Fruit fly (Drosophila melanogaster) whole organism, pupa: ENCODE measurements around the gene p130CAS.

Experiments used
- CG4496 ChIP-seq: fragments of 200-800 bp; sonication (Bioruptor generic); IDR thresholded peaks from 3 replicates; pipeline ENCODE4 v1.3.6; 2022; ENCODE audit warnings: missing biosample characterization, missing genetic modification characterization
- EcR ChIP-seq: fragments of 200-800 bp; sonication (Bioruptor generic); optimal IDR thresholded peaks from 3 replicates; lab custom pipeline; 2019; ENCODE audit warnings: missing biosample characterization, missing genetic modification characterization, mild to moderate bottlenecking, moderate library complexity, missing genetic modification reagents
- Ets98B ChIP-seq: fragments of 200-800 bp; sonication (Bioruptor generic); IDR thresholded peaks from 2 replicates; pipeline ENCODE4 v1.3.6; 2022; ENCODE audit warnings: missing biosample characterization, missing genetic modification characterization
- Snoo ChIP-seq: fragments of 200-800 bp; sonication (Bioruptor generic); optimal IDR thresholded peaks from 3 replicates; lab custom pipeline; 2017; ENCODE audit warnings: missing biosample characterization, mild to moderate bottlenecking, missing genetic modification characterization, inconsistent platforms

- no peak for TF ChIP-seq Snoo (tag; lab: Kevin White, UChicago)
- no peak for TF ChIP-seq Ets98B
- TF ChIP-seq EcR (GFP tag; lab: Kevin White, UChicago) = no peak
- TF ChIP-seq CG4496 (GFP tag; lab: Robert Waterston, UW) = no peak
Measured at dm6 chr3L:133383-133782, 19.3 kb upstream of the p130CAS start.
